Fruit fly (Drosophila melanogaster): ENCODE results near the gene Cse1.

Gene Cse1

dm6 chr2L:16859566-16859965, 34.6 kb upstream of the Cse1 start (continued):
- TF ChIP-seq wor (GFP tag; IDR thresholded peaks at IDR 0.05) (no peak), CG10366 (GFP tag; IDR thresholded peaks at IDR 0.05) (no peak), pfk (GFP tag; optimal IDR thresholded peaks at IDR 0.05) (no peak)

dm6 chr2L:16859103-16859502, 34.1 kb upstream of the Cse1 start:
- TF ChIP-seq CG5180 (GFP tag; optimal IDR thresholded peaks at IDR 0.05) (no peak), knrl (GFP tag; IDR thresholded peaks at IDR 0.05; ENCODE audit: partially characterized antibody) (no peak), CG15479 (GFP tag; optimal IDR thresholded peaks at IDR 0.05) (peak; percentile 4), CG10565 (GFP tag; optimal IDR thresholded peaks at IDR 0.05) (no peak), CG4424 (GFP tag; optimal IDR thresholded peaks at IDR 0.05) (no peak), CG1602 (GFP tag; optimal IDR thresholded peaks at IDR 0.05) (no peak), Ets65A (GFP tag) (peak; percentile 78), CG12942 (GFP tag; optimal IDR thresholded peaks at IDR 0.05) (no peak), CG14050 (GFP tag; IDR thresholded peaks at IDR 0.05) (no peak), ind (GFP tag; optimal IDR thresholded peaks at IDR 0.05) (no peak), mld (GFP tag; IDR thresholded peaks at IDR 0.05; ENCODE audit: partially characterized antibody) (no peak), Poxn (GFP tag; IDR thresholded peaks at IDR 0.05) (no peak), CG18011 (GFP tag; optimal IDR thresholded peaks at IDR 0.05) (no peak), CG5245 (GFP tag; optimal IDR thresholded peaks at IDR 0.05) (no peak), Med (GFP tag) (peak; percentile 75), CG8089 (GFP tag; optimal IDR thresholded peaks at IDR 0.05) (no peak), CG17328 (GFP tag; IDR thresholded peaks at IDR 0.05) (no peak), Elba2 (GFP tag; optimal IDR thresholded peaks at IDR 0.05) (no peak), kni (GFP tag; optimal IDR thresholded peaks at IDR 0.05) (no peak), CG3163 (GFP tag; optimal IDR thresholded peaks at IDR 0.05) (peak; percentile 21), CG11456 (GFP tag; IDR thresholded peaks at IDR 0.05) (no peak), hth (optimal IDR thresholded peaks at IDR 0.05) (no peak), psq (GFP tag; optimal IDR thresholded peaks at IDR 0.05) (no peak), trem (tag; optimal IDR thresholded peaks at IDR 0.05) (no peak), twi (tag; optimal IDR thresholded peaks at IDR 0.05) (peak; percentile 87), Dp (GFP tag; optimal IDR thresholded peaks at IDR 0.05) (no peak), eyg (GFP tag; optimal IDR thresholded peaks at IDR 0.05) (no peak), Lpt (GFP tag; optimal IDR thresholded peaks at IDR 0.05) (no peak), CG5953 (GFP tag; IDR thresholded peaks at IDR 0.05) (no peak), gcm (GFP tag; optimal IDR thresholded peaks at IDR 0.05) (no peak), CG17361 (GFP tag; IDR thresholded peaks at IDR 0.05) (no peak), CG8281 (tag; optimal IDR thresholded peaks at IDR 0.05) (no peak), chm (GFP tag; IDR thresholded peaks at IDR 0.05) (no peak), Ssrp (tag; optimal IDR thresholded peaks at IDR 0.05) (no peak), CG7963 (GFP tag; IDR thresholded peaks at IDR 0.05; ENCODE audit: partially characterized antibody) (no peak), CG8290 (GFP tag; optimal IDR thresholded peaks at IDR 0.05) (no peak), CG8290 (tag; optimal IDR thresholded peaks at IDR 0.05) (peak in 1 of 2 experiments; percentile 9), ci (GFP tag; IDR thresholded peaks at IDR 0.05) (no peak; the same call in 2 of the 3 replicates), ranshi (GFP tag; IDR thresholded peaks at IDR 0.05) (no peak), CG7372 (GFP tag; IDR thresholded peaks at IDR 0.05) (no peak), pan (optimal IDR thresholded peaks at IDR 0.05) (no peak), pan (GFP tag; optimal IDR thresholded peaks at IDR 0.05 in 1 of 2, IDR thresholded peaks at IDR 0.05 in 1 of 2) (no peak), Hmr (GFP tag; optimal IDR thresholded peaks at IDR 0.05) (no peak), prd (optimal IDR thresholded peaks at IDR 0.05) (no peak), prd (GFP tag; IDR thresholded peaks at IDR 0.05) (no peak), z (GFP tag; IDR thresholded peaks at IDR 0.05) (peak; percentile 94), zen2 (GFP tag; IDR thresholded peaks at IDR 0.05; ENCODE audit: partially characterized antibody) (no peak), CG9437 (GFP tag; optimal IDR thresholded peaks at IDR 0.05) (peak; percentile 79), otp (GFP tag; IDR thresholded peaks at IDR 0.05) (no peak)
